Worm (Caenorhabditis elegans) whole organism, dauer: ENCODE data around the gene sru-45.

Source experiments
- unc-62 ChIP-seq: sonication (generic microtip); optimal IDR thresholded peaks from 2 replicates; lab custom pipeline; 2017; ENCODE audit warnings: missing biosample characterization, missing genetic modification reagents, missing genetic modification characterization

Gene sru-45

DNA sequence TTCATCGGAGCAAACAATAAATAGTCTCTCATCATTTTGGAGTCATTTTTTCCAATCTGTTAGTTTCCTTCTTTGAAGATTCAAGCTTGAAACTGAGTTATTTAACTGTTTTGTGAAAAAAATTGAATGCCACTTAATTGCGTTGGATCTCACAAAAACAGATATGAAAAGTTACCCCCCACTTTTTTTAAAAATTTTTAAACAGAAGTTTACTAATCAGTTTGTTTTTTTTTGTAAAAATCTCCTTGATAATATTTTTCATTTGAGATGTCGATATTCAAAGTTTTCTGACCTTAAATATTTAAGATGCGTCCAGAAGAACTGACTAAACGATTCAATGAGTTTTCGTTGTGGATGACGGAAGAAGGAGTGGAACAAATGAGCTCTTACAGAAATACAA lies 40.6 kb downstream of the sru-45 start, which contains the start of gene Y32B12C.1:
TSS of gene Y32B12C.1 (plus strand) at position 301 of the 400 bp plus-strand sequence.
- TF ChIP-seq unc-62, result no peak

DNA sequence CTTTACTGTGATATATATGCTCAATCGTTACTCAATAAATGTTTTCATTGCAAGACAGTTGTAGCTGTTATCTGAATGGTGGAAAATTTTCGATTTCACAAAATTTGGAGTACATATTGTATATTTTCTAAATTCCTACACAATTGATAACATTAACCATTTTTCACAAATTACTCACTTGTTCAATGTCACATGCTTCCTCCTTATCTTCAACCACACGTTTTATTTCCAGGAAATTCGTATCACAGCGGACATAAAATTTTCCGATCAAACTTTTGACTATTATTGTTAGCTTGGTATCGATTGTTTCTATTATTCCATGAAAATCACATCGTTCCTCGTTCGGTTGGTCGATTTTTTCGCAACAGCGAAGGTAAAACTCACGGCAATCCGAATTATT lies 42.7 kb downstream of the sru-45 start:
- TF ChIP-seq unc-62, result no peak

DNA sequence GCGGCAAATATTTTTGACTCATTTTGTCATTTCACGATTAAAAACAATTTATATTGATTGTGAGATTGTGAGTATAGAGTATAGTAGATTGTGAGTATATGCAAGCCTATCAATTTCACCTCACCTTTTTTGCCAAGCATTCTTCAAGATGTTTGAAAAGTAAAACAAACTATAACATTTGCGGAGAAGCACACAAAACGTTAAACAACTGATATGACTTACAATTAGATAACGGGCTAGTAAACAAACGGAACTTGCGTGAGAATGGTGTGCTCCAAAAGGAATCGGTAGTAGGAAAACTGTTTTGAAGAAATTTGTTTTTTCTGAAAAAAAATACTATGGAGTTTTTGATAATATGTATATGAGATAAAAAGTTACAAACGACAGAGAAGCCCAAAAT lies 44.4 kb downstream of the sru-45 start:
- TF ChIP-seq unc-62, result no peak

DNA sequence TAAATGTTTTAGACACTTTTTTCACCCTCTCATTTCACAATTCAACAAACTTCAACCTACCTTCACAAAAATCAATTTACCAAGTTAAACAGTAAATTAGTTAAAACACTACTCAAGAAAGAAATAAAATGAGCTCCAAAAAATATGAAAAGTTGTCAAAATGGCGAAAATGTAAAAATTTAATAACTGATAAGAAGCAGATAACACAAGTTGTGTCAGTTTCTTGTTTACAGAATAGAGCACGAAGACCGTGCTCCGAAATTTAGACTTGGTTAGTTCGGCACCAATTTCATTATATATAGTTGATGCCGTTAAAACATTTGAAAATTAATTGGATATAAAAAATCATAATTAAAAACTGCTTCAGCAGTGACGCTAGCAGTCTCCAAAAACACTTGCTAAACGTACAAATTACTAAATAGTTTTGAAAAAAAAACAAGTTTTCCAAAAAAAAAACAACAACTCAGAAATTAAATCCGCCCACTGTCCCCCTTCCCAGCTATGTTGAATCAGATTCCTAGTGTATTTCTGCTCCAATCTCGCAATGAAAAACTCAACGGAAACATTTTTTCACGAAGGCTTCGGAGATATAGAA lies 45.1 kb downstream of the sru-45 start, which contains the start of gene srw-54:
TSS of gene srw-54 (plus strand) at position 545 of the 595 bp plus-strand sequence.
- TF ChIP-seq unc-62, result no peak
